Worm (Caenorhabditis elegans) whole organism, L3 larva: ENCODE data around the gene npp-27.

Experiments used
- ZK546.5 ChIP-seq: sonication (generic microtip); optimal IDR thresholded peaks from 2 replicates; lab custom pipeline; 2017; ENCODE audit warnings: missing biosample characterization, missing genetic modification characterization
- ceh-28 ChIP-seq: fragments of 150-350 bp; optimal IDR thresholded peaks from 2 replicates; lab custom pipeline; 2014; ENCODE audit warnings: missing biosample characterization, missing genetic modification reagents, missing genetic modification characterization
- ceh-82 ChIP-seq: fragments of 150-350 bp; optimal IDR thresholded peaks from 2 replicates; lab custom pipeline; 2014; ENCODE audit warnings: missing biosample characterization, missing genetic modification characterization
- ceh-9 ChIP-seq: sonication (generic microtip); optimal IDR thresholded peaks from 2 replicates; lab custom pipeline; 2018; ENCODE audit warnings: missing biosample characterization, missing genetic modification characterization
- lin-15B ChIP-seq: fragments of 150-350 bp; optimal IDR thresholded peaks from 2 replicates; lab custom pipeline; 2014; ENCODE audit warnings: missing biosample characterization, missing genetic modification characterization
- mml-1 ChIP-seq: fragments of 150-350 bp; sonication (generic microtip); optimal IDR thresholded peaks from 3 replicates; lab custom pipeline; 2014; ENCODE audit warnings: missing biosample characterization, missing genetic modification characterization
- nhr-237 ChIP-seq: fragments of 150-350 bp; optimal IDR thresholded peaks from 2 replicates; lab custom pipeline; 2014; ENCODE audit warnings: missing biosample characterization, missing genetic modification characterization
- nhr-25 ChIP-seq: sonication (generic microtip); optimal IDR thresholded peaks from 2 replicates; lab custom pipeline; 2017; ENCODE audit warnings: missing biosample characterization, missing genetic modification characterization
- nhr-76 ChIP-seq: fragments of 150-350 bp; sonication (generic microtip); optimal IDR thresholded peaks from 5 replicates; lab custom pipeline; 2014; ENCODE audit warnings: missing biosample characterization, missing genetic modification characterization
- zag-1 ChIP-seq: fragments of 150-350 bp; optimal IDR thresholded peaks from 2 replicates; lab custom pipeline; 2014; ENCODE audit warnings: missing biosample characterization, missing genetic modification characterization
- ztf-4 ChIP-seq: fragments of 150-350 bp; optimal IDR thresholded peaks from 2 replicates; lab custom pipeline; 2014; ENCODE audit warnings: missing biosample characterization, missing genetic modification characterization

- TF ChIP-seq ceh-28 (tag; lab: Kevin White, UChicago) = no peak
- no peak for TF ChIP-seq zag-1 (tag; lab: Kevin White, UChicago)
- no peak for TF ChIP-seq nhr-237 (tag; lab: Kevin White, UChicago)
- TF ChIP-seq ceh-9 = no peak
- no peak for TF ChIP-seq mml-1 (tag; lab: Kevin White, UChicago)
- no peak for TF ChIP-seq nhr-25 (tag; lab: Kevin White, UChicago)
- TF ChIP-seq lin-15B (tag; lab: Kevin White, UChicago) = no peak
- no peak for TF ChIP-seq ztf-4 (tag; lab: Kevin White, UChicago)
- TF ChIP-seq ceh-82 (tag; lab: Kevin White, UChicago) = no peak
- no peak for TF ChIP-seq nhr-76 (tag; lab: Kevin White, UChicago)
- TF ChIP-seq ZK546.5 (tag; lab: Kevin White, UChicago) = no peak
Observed at ce11 chrIV:7956643-7957317, 46.7 kb upstream of the npp-27 start, which contains the start of gene csr-1.
